Worm (Caenorhabditis elegans): ENCODE measurements around the gene ndx-9.

DNA sequence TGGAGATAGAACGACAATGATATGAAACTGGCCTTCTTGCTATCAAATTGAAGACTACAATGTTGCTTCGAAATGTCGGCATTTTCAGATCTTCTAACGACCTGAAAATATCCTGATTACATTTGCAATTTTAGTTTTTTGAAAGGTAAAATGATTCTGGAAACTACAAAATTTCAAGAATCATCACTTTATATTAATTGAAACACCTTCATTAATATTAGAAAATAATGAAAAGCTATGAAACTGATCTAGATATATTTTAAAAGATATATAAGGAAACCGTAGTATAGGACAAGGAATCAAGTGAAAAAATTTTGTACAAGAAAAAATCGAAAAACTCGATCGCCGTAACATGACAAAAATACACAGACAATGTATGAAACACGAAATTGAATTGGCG lies at the start of gene ndx-9:
- TF ChIP-seq flt-1 (GFP tag; IDR thresholded peaks at IDR 0.05), result no peak
- no peak for TF ChIP-seq ama-1 (optimal IDR thresholded peaks at IDR 0.05)
- no peak for TF ChIP-seq F13C5.2 (tag; optimal IDR thresholded peaks at IDR 0.05)
- no peak for TF ChIP-seq tbx-37 (GFP tag; conservative IDR thresholded peaks at IDR 0.05)
- TF ChIP-seq hmbx-1 (tag; optimal IDR thresholded peaks at IDR 0.05), result no peak
- TF ChIP-seq ceh-36 (tag; optimal IDR thresholded peaks at IDR 0.05), result no peak
